Worm (Caenorhabditis elegans) whole organism, early embryonic: ENCODE measurements around the gene oac-12.

ENCODE experiments used
- B0310.2 ChIP-seq: sonication (generic microtip); optimal IDR thresholded peaks from 2 replicates; lab custom pipeline; 2016; ENCODE audit warnings: mild to moderate bottlenecking, missing genetic modification characterization, missing compliant biosample characterization
- ama-1 ChIP-seq: fragments of 150-350 bp; optimal IDR thresholded peaks from 2 replicates; lab custom pipeline; 2014
- flt-1 ChIP-seq: fragments of 200-800 bp; sonication (Bioruptor generic); IDR thresholded peaks from 2 replicates; pipeline ENCODE4 v1.3.6; 2022; ENCODE audit warnings: missing genetic modification characterization, missing compliant biosample characterization
- hnd-1 ChIP-seq: sonication (generic microtip); optimal IDR thresholded peaks from 2 replicates; lab custom pipeline; 2016; ENCODE audit warnings: missing genetic modification characterization, missing compliant biosample characterization
- pes-1 ChIP-seq: fragments of 200-800 bp; sonication (Bioruptor generic); IDR thresholded peaks from 2 replicates; pipeline ENCODE4 v1.3.6; 2022; ENCODE audit warnings: missing genetic modification reagents, missing genetic modification characterization, missing compliant biosample characterization
- scrt-1 ChIP-seq: fragments of 200-800 bp; sonication (Bioruptor generic); IDR thresholded peaks from 2 replicates; pipeline ENCODE4 v1.3.6; 2022; ENCODE audit warnings: missing genetic modification characterization, missing compliant biosample characterization
- tra-4 ChIP-seq: sonication (generic microtip); optimal IDR thresholded peaks from 2 replicates; lab custom pipeline; 2017; ENCODE audit warnings: missing genetic modification characterization, missing compliant biosample characterization

- TF ChIP-seq ama-1 (lab: Kevin White, UChicago) = no peak
- TF ChIP-seq scrt-1 = no peak
- TF ChIP-seq B0310.2 (tag; lab: Kevin White, UChicago) = no peak
- no peak for TF ChIP-seq flt-1 (GFP tag; lab: Robert Waterston, UW)
- no peak for TF ChIP-seq tra-4
- TF ChIP-seq hnd-1 = no peak
- no peak for TF ChIP-seq pes-1 (GFP tag; lab: Robert Waterston, UW)
These were observed 43.6 kb upstream of the oac-12 start, which contains the start of gene F32D1.7 for ce11 chrV:4375807-4376564.
